Worm (Caenorhabditis elegans): ENCODE measurements around the gene K10D11.6.
A peak's percentile ranks its signal among the peaks of the same experiment; 100 is the strongest.

DNA sequence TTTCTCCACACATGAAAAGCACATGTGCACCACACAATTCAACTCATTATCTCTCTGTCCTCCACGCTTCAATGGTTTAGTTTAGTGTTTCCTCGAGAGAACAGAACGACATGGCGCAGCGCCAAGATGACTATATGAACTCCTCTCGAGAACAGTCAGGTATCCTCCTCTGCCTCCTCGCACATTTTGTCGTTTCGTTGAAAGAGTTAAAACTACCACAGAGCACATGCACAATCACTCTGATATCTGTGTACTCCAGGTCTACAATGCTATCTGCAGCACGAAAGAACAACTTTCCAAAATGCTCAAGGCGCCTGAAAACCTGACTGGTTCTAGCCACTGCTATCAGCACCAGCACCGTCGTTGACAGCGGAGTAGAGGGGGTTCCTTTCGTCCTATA is 37.5 kb upstream of the K10D11.6 start:
- TF ChIP-seq T26A5.8 (tag; optimal IDR thresholded peaks at IDR 0.05) (no peak), Y67H2A.10 (GFP tag; conservative IDR thresholded peaks at IDR 0.05) (no peak), egl-44 (GFP tag; IDR thresholded peaks at IDR 0.05) (no peak), B0336.3 (GFP tag; IDR thresholded peaks at IDR 0.05) (peak; percentile 51; the same call in 1 of the 2 replicates), chd-7 (tag; optimal IDR thresholded peaks at IDR 0.05) (peak; percentile 64)
